Fruit fly (Drosophila melanogaster) whole organism, pupa: Measurements from ENCODE around the gene CG15547.

Experiments used
- CG10348 ChIP-seq: fragments of 200-800 bp; sonication (Bioruptor generic); IDR thresholded peaks from 2 replicates; pipeline ENCODE4 v1.3.6; 2022; ENCODE audit warnings: missing biosample characterization, missing genetic modification characterization
- CG12605 ChIP-seq: fragments of 200-800 bp; sonication (Bioruptor generic); IDR thresholded peaks from 2 replicates; pipeline ENCODE4 v1.3.6; 2022; ENCODE audit warnings: missing biosample characterization, missing genetic modification characterization
- D1 ChIP-seq: fragments of 200-800 bp; sonication (Bioruptor generic); optimal IDR thresholded peaks from 2 replicates; lab custom pipeline; 2018; ENCODE audit warnings: missing biosample characterization, mild to moderate bottlenecking, missing genetic modification characterization, moderate library complexity
- Pif1B ChIP-seq: fragments of 200-800 bp; sonication (Bioruptor generic); optimal IDR thresholded peaks from 3 replicates; lab custom pipeline; 2016; ENCODE audit warnings: missing biosample characterization, missing genetic modification characterization
- Snoo ChIP-seq: fragments of 200-800 bp; sonication (Bioruptor generic); optimal IDR thresholded peaks from 3 replicates; lab custom pipeline; 2017; ENCODE audit warnings: missing biosample characterization, mild to moderate bottlenecking, missing genetic modification characterization, inconsistent platforms

DNA sequence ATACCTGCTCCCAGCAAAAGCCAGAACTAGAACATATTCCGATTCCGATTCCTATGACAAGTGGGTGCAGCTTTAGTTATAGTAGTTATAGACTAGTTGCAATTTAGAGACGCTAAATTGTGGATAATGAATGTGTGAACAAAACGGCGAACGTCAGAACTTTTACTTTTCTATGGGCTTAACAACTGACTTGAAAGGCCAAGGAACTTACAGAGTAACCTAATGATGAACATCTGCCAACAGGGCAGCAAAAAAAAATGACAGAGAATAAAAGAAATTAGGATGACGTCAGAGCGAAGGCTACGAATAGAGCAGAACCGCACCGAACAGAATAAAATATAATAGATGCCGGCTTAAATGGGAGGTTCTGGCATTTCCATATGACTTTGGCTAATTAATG is 51.2 kb downstream of the CG15547 start:
- TF ChIP-seq CG12605 (GFP tag; lab: Robert Waterston, UW), result no peak
- TF ChIP-seq Snoo (tag; lab: Kevin White, UChicago), result no peak
- no peak for TF ChIP-seq D1 (tag; lab: Kevin White, UChicago)
- no peak for TF ChIP-seq CG10348 (GFP tag; lab: Robert Waterston, UW)
- TF ChIP-seq Pif1B (GFP tag; lab: Kevin White, UChicago), result no peak
